Worm (Caenorhabditis elegans): ENCODE data around the gene F53H8.3.

DNA sequence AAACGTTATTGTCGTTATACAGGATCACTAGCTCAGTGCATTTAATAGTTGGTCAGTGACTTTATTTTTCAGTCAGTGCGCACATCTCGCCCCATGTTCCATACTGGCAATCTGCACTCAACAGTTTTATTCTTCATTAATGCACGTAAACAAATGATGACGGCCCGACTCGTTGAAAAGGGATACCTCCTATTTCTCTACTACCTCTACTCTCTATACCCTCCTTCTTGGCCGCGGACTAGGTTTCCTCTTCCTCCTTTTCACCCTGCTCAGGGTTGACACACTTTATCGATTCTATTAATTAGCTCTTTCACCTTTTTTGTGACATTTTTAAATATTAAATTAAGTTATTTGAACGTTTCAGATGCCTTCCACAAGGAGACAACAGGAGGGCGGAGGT is 22.8 kb upstream of the F53H8.3 start, which contains the start of gene sel-12:
- TF ChIP-seq tbx-2 (tag; optimal IDR thresholded peaks at IDR 0.05) (no peak), ceh-9 (tag; optimal IDR thresholded peaks at IDR 0.05) (no peak), unc-62 (GFP tag; optimal IDR thresholded peaks at IDR 0.05) (no peak), R02D3.7 (tag; optimal IDR thresholded peaks at IDR 0.05) (no peak), ceh-82 (tag; optimal IDR thresholded peaks at IDR 0.05) (no peak), ztf-11 (tag; optimal IDR thresholded peaks at IDR 0.05) (no peak), skn-1 (tag; optimal IDR thresholded peaks at IDR 0.05) (peak; percentile 48), nhr-12 (tag; optimal IDR thresholded peaks at IDR 0.05) (no peak), lin-15B (tag; optimal IDR thresholded peaks at IDR 0.05) (no peak), nhr-43 (tag; optimal IDR thresholded peaks at IDR 0.05; ENCODE audit: poor library complexity, severe bottlenecking) (no peak), nhr-11 (tag; optimal IDR thresholded peaks at IDR 0.05) (no peak), lin-39 (tag; optimal IDR thresholded peaks at IDR 0.05) (no peak), fkh-2 (tag; optimal IDR thresholded peaks at IDR 0.05) (no peak), nhr-76 (tag; optimal IDR thresholded peaks at IDR 0.05) (no peak)
